Fruit fly (Drosophila melanogaster) whole organism, adult: ENCODE measurements around the gene CG4455.

Experiments
- CG7045 ChIP-seq: fragments of 200-800 bp; sonication (Bioruptor generic); optimal IDR thresholded peaks from 2 replicates; lab custom pipeline; 2017; ENCODE audit warnings: missing biosample characterization, mild to moderate bottlenecking, missing genetic modification characterization
- CG7101 ChIP-seq: fragments of 200-800 bp; sonication (Bioruptor generic); optimal IDR thresholded peaks from 2 replicates; lab custom pipeline; 2018; ENCODE audit warnings: missing biosample characterization, mild to moderate bottlenecking, missing genetic modification characterization, moderate library complexity
- Clk ChIP-seq: fragments of 200-800 bp; sonication (Bioruptor generic); optimal IDR thresholded peaks from 2 replicates; lab custom pipeline; 2017; ENCODE audit warnings: missing biosample characterization, missing genetic modification characterization
- bab1 ChIP-seq: fragments of 200-800 bp; sonication (Bioruptor generic); optimal IDR thresholded peaks from 3 replicates; lab custom pipeline; 2019; ENCODE audit warnings: missing biosample characterization, mild to moderate bottlenecking, missing genetic modification characterization, moderate library complexity
- cnc ChIP-seq, 2 experiments: fragments of >200 bp; optimal IDR thresholded peaks; 2 replicates each; lab custom pipeline; 2017
- ovo ChIP-seq: fragments of 200-800 bp; sonication (Bioruptor generic); optimal IDR thresholded peaks from 2 replicates; lab custom pipeline; 2016; ENCODE audit warnings: missing biosample characterization, missing genetic modification characterization
- pad ChIP-seq: fragments of 200-800 bp; sonication (Bioruptor generic); optimal IDR thresholded peaks from 3 replicates; lab custom pipeline; 2017; ENCODE audit warnings: missing biosample characterization, missing genetic modification characterization, mild to moderate bottlenecking, moderate library complexity, missing genetic modification reagents
- tj ChIP-seq: fragments of 200-800 bp; sonication (Bioruptor generic); optimal IDR thresholded peaks from 3 replicates; lab custom pipeline; 2017; ENCODE audit warnings: missing biosample characterization, mild to moderate bottlenecking, missing genetic modification characterization, moderate library complexity

dm6 chr2L:16316410-16316809, 36.3 kb upstream of the CG4455 start:
- TF ChIP-seq CG7045 (no peak), cnc (optimal IDR thresholded peaks at IDR 0.05; lab: Kevin White, UChicago) (no peak), tj (GFP tag; lab: Kevin White, UChicago) (no peak), Clk (GFP tag; lab: Kevin White, UChicago) (no peak), bab1 (GFP tag; lab: Kevin White, UChicago) (no peak), CG7101 (tag; lab: Kevin White, UChicago) (no peak), ovo (GFP tag; lab: Kevin White, UChicago) (no peak), pad (GFP tag; lab: Kevin White, UChicago) (no peak)
